Fruit fly (Drosophila melanogaster): ENCODE measurements around the gene Hmr.

DNA sequence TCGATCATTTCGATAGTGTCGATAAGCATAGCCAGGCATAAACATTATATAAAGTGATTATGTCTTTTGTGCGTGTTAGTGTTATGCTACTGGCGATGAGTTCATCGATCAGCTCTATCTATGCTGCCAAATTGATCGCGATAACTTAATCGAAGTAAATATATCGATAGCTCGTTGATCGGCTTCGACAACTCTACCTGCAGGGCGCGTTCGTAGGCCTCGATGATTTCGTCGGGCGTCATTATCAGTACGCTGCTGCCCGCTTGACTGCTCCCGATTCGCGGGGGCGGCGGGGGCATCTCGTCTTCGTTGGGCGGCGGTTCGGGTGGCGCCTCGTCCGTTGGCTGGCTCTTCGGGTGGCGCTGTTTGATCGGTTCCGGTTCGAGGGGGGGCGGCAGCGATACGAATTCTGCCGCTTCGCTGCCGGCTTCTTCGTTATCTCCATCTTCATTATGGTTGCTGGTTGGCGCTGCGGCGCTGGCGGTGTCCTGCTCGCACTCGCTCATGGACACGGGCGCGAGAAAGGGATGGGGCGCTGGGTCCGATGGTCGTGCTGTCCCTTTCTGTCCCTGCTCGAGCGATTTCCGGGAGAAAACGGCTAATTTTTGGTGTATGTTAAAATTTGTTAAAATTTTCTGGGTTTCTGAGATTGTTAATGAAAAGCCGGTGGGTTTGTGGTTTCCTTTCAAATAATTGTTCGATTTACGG is 6.6 kb upstream of the Hmr start, which contains the start of gene CG1628:
- TF ChIP-seq CG8478 (optimal IDR thresholded peaks at IDR 0.05) (no peak), CTCF (optimal IDR thresholded peaks at IDR 0.05) (no peak)

Measured in S2 (cell line).